Fruit fly (Drosophila melanogaster): Measurements from ENCODE around the gene CG7099.

- TF ChIP-seq otp (GFP tag; IDR thresholded peaks at IDR 0.05), result no peak
- no peak for TF ChIP-seq CG17328 (GFP tag; IDR thresholded peaks at IDR 0.05)
- TF ChIP-seq lab (GFP tag; optimal IDR thresholded peaks at IDR 0.05), result no peak
- TF ChIP-seq Xbp1 (GFP tag; optimal IDR thresholded peaks at IDR 0.05), result no peak
- TF ChIP-seq CG6654 (GFP tag; optimal IDR thresholded peaks at IDR 0.05), result no peak
- TF ChIP-seq Xrp1 (GFP tag; IDR thresholded peaks at IDR 0.05), result no peak
Measured at dm6 chr2L:13361465-13361864, 25.9 kb upstream of the CG7099 start, which contains the start of gene CG9377.

All from whole organism, embryonic.